Worm (Caenorhabditis elegans): ENCODE results near the gene sru-4.
A peak's percentile ranks its signal among the peaks of the same experiment; 100 is the strongest.

DNA sequence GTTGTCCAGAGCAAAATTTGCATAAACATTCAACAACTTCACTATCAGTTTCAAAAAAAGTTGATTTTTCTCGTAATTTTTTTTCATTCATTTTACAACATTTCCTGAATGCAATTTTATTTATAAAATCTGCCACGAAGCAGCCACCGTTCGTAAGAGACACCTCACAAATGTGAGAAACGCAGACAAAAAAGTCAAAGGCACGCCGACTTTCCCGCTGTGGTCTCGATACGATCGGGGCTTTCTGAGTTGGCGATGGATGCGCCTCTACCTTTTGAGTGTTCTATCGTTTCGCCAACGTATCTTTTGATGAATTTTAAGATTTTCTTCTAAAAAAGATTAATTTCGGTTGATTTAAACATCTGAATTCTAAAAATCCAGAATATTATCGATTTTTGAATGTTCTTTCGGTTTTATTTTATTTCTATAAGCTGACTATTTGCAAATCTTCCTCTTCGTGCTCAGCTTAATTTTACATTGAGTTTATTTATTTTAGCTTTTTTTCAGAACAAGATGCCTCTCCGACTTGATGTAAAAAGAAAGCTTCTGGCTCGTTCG lies 38.9 kb upstream of the sru-4 start, which contains the start of gene copb-2:
- peak; percentile 12 for TF ChIP-seq ama-1 (optimal IDR thresholded peaks at IDR 0.05)
- no peak for TF ChIP-seq nhr-6 (tag; optimal IDR thresholded peaks at IDR 0.05)
- peak; percentile 55 for TF ChIP-seq lin-11 (tag; optimal IDR thresholded peaks at IDR 0.05)
- peak; percentile 20 for TF ChIP-seq fos-1 (tag; optimal IDR thresholded peaks at IDR 0.05)
- no peak for TF ChIP-seq unc-39 (tag; optimal IDR thresholded peaks at IDR 0.05)
- peak; percentile 17 to 84 for TF ChIP-seq lsy-2 (tag; optimal IDR thresholded peaks at IDR 0.05)
- TF ChIP-seq ceh-82 (tag; optimal IDR thresholded peaks at IDR 0.05): no peak
- TF ChIP-seq nhr-25 (tag; optimal IDR thresholded peaks at IDR 0.05): peak; percentile 36
- TF ChIP-seq mdl-1 (tag; optimal IDR thresholded peaks at IDR 0.05): no peak

All from whole organism, L2 larva.